Worm (Caenorhabditis elegans): Measurements from ENCODE around the gene mdt-29.

DNA sequence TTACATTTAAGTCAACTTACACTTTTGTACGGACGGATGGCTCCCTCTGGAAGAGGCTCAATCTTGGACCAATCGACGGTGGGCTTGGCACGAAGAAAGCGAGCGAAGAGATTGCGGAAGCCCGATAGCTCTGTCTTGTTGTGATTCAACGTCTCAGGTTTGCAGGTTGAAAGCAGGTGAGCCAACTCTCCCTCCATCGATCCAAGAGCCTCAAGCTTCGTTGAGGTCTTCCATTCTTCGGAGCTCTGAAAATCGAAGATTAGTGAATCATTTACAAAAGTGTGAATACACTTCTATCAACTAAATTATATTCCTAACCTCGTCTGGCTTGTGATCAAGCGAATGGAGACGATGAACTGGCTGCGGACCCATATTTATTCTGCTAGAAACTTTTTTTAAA lies 7.2 kb upstream of the mdt-29 start:
- TF ChIP-seq duxl-1 (tag; optimal IDR thresholded peaks at IDR 0.05; ENCODE audit: poor library complexity) (no peak), fos-1 (tag; optimal IDR thresholded peaks at IDR 0.05) (no peak)
